Worm (Caenorhabditis elegans): ENCODE results near the gene F13D12.10.

DNA sequence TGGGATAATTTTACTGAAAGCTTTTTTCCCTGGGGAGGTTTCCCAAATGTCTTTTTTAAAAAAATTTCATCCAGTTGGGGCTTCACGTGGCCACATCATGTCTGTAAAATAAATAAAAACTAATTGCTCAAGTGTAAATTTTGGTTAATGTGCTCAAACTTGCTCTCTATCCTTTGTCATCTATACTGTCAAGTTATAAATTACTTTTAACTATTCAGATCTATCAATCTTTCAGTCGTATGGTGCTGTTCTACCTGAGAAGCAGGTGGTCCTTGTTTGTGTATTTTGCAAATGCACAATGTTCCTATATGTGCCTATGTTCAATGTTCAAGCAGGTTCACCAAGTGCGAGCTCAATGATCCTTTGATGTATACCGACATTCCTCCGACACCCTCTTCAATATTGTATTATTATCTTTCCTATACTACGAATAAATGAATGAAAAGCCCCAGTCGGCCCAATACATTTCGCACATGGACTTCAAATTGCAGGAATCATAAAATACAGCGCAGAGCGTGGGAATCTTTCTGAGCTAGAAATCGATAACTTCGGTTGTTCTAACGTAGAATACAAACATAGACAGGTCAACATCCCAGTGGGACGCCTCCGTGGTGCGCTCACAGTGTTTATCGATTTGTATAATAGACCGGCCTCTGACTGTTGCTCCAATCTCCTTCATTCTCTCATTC, 32.3 kb upstream of the F13D12.10 start, which contains the start of the genes sfxn-1.4 and C47D12.4:
- TF ChIP-seq pqm-1 (tag; optimal IDR thresholded peaks at IDR 0.05) (no peak), F16B12.6 (tag; optimal IDR thresholded peaks at IDR 0.05) (no peak), C04F5.9 (tag; optimal IDR thresholded peaks at IDR 0.05) (no peak), ztf-11 (tag; optimal IDR thresholded peaks at IDR 0.05) (no peak), blmp-1 (tag; optimal IDR thresholded peaks at IDR 0.05) (no peak), unc-62 (GFP tag; optimal IDR thresholded peaks at IDR 0.05) (no peak), egl-27 (tag; optimal IDR thresholded peaks at IDR 0.05) (no peak), lin-15B (tag; optimal IDR thresholded peaks at IDR 0.05) (no peak), nhr-28 (tag; optimal IDR thresholded peaks at IDR 0.05) (no peak), irx-1 (tag; optimal IDR thresholded peaks at IDR 0.05) (no peak)
